Worm (Caenorhabditis elegans): Measurements from ENCODE around the gene T26A5.8.

Gene T26A5.8

ce11 chrIII:6464113-6464571, 1.5 kb upstream of the T26A5.8 start (continued):
- TF ChIP-seq daf-12 (tag; optimal IDR thresholded peaks at IDR 0.05): no peak
- peak; percentile 96 for TF ChIP-seq dve-1 (tag; optimal IDR thresholded peaks at IDR 0.05; ENCODE audit: insufficient read depth)
- peak; percentile 77 for TF ChIP-seq snpc-1.2 (GFP tag; IDR thresholded peaks at IDR 0.05)
- no peak for TF ChIP-seq ceh-62 (tag; optimal IDR thresholded peaks at IDR 0.05)
- no peak for TF ChIP-seq daf-19 (GFP tag; conservative IDR thresholded peaks at IDR 0.05)
- TF ChIP-seq aly-2 (tag; optimal IDR thresholded peaks at IDR 0.05): no peak
- peak; percentile 60 for TF ChIP-seq duxl-1 (tag; optimal IDR thresholded peaks at IDR 0.05; ENCODE audit: poor library complexity)
- TF ChIP-seq nhr-237 (tag; optimal IDR thresholded peaks at IDR 0.05): no peak
- no peak for TF ChIP-seq lin-15B (tag; optimal IDR thresholded peaks at IDR 0.05)
- no peak; the same call in 1 of the 2 replicates for TF ChIP-seq lin-29 (GFP tag; IDR thresholded peaks at IDR 0.05)
- peak; percentile 83; the same call in 1 of the 2 replicates for TF ChIP-seq F44E2.7 (GFP tag; IDR thresholded peaks at IDR 0.05)
- peak; percentile 90 for TF ChIP-seq ceh-20 (GFP tag; IDR thresholded peaks at IDR 0.05)
- peak; percentile 96 for TF ChIP-seq pqm-1 (tag; optimal IDR thresholded peaks at IDR 0.05)
- TF ChIP-seq tra-1 (GFP tag; IDR thresholded peaks at IDR 0.05): peak; percentile 95
- TF ChIP-seq madf-5 (GFP tag; IDR thresholded peaks at IDR 0.05): no peak
- peak; percentile 73 for TF ChIP-seq F10B5.3 (tag; optimal IDR thresholded peaks at IDR 0.05)
- no peak for TF ChIP-seq nhr-76 (tag; optimal IDR thresholded peaks at IDR 0.05)
- TF ChIP-seq Y75B8A.6 (GFP tag; IDR thresholded peaks at IDR 0.05): 0 out of 2 replicates have a peak, but pooled peaks have one; percentile 54
- TF ChIP-seq lsy-2 (tag; optimal IDR thresholded peaks at IDR 0.05): peak; percentile 22 to 78
- peak; percentile 11 for TF ChIP-seq zip-2 (tag; optimal IDR thresholded peaks at IDR 0.05)
- no peak for TF ChIP-seq tag-97 (GFP tag; IDR thresholded peaks at IDR 0.05)
- no peak for TF ChIP-seq F49E8.2 (tag; optimal IDR thresholded peaks at IDR 0.05; ENCODE audit: borderline replicate concordance)
- TF ChIP-seq D1046.2 (GFP tag; IDR thresholded peaks at IDR 0.05): peak; percentile 89
- peak; percentile 92 for TF ChIP-seq lin-1 (GFP tag; IDR thresholded peaks at IDR 0.05)
- no peak for TF ChIP-seq attf-4 (tag; optimal IDR thresholded peaks at IDR 0.05)
- peak; percentile 86 for TF ChIP-seq gei-8 (GFP tag; optimal IDR thresholded peaks at IDR 0.05)
- TF ChIP-seq lim-7 (GFP tag; IDR thresholded peaks at IDR 0.05): no peak
- peak; percentile 81; the same call in 1 of the 2 replicates for TF ChIP-seq Y105C5A.15 (GFP tag; IDR thresholded peaks at IDR 0.05)
- peak; percentile 87; the same call in 1 of the 2 replicates for TF ChIP-seq zfp-3 (GFP tag; conservative IDR thresholded peaks at IDR 0.05)
- TF ChIP-seq T20F7.1 (GFP tag; optimal IDR thresholded peaks at IDR 0.05): peak; percentile 72
- TF ChIP-seq ztf-11 (tag; optimal IDR thresholded peaks at IDR 0.05): no peak
- TF ChIP-seq nhr-111 (GFP tag; optimal IDR thresholded peaks at IDR 0.05): no peak
- 0 out of 2 replicates have a peak, but pooled peaks have one; percentile 22 for TF ChIP-seq nhr-41 (GFP tag; IDR thresholded peaks at IDR 0.05)
- peak; percentile 93 for TF ChIP-seq rbr-2 (tag; optimal IDR thresholded peaks at IDR 0.05)
- TF ChIP-seq sdz-12 (GFP tag; optimal IDR thresholded peaks at IDR 0.05): peak; percentile 25
- TF ChIP-seq hlh-11 (tag; optimal IDR thresholded peaks at IDR 0.05): peak; percentile 97

ce11 chrIII:6463679-6464078, 1.0 kb upstream of the T26A5.8 start, which contains the start of gene dlc-1:
Gene dlc-1, minus strand, starts transcription at chrIII:6463779.
- TF ChIP-seq zfp-3 (GFP tag; conservative IDR thresholded peaks at IDR 0.05) (0 out of 2 replicates have a peak, but pooled peaks have one; percentile 2), dmd-6 (GFP tag; IDR thresholded peaks at IDR 0.05) (no peak)

- TF ChIP-seq Y105C5A.15 (GFP tag; IDR thresholded peaks at IDR 0.05) (0 out of 2 replicates have a peak, but pooled peaks have one; percentile 18), aha-1 (tag) (peak; percentile 49), dve-1 (tag; optimal IDR thresholded peaks at IDR 0.05; ENCODE audit: insufficient read depth) (no peak), rbr-2 (tag; optimal IDR thresholded peaks at IDR 0.05) (no peak)
These were observed 2.8 kb downstream of the T26A5.8 start, which contains the start of gene algn-1 for ce11 chrIII:6459820-6460219. Gene algn-1, plus strand, starts transcription at chrIII:6460120.
